Worm (Caenorhabditis elegans) whole organism, L3 larva: Measurements from ENCODE around the gene alh-9.

Source experiments
- R02D3.7 ChIP-seq: fragments of 150-350 bp; optimal IDR thresholded peaks from 2 replicates; lab custom pipeline; 2014; ENCODE audit warnings: missing biosample characterization, missing genetic modification characterization
- ZK546.5 ChIP-seq: sonication (generic microtip); optimal IDR thresholded peaks from 2 replicates; lab custom pipeline; 2017; ENCODE audit warnings: missing biosample characterization, missing genetic modification characterization
- ceh-16 ChIP-seq: sonication (generic microtip); optimal IDR thresholded peaks from 2 replicates; lab custom pipeline; 2017; ENCODE audit warnings: missing biosample characterization, missing genetic modification characterization
- ceh-82 ChIP-seq: fragments of 150-350 bp; optimal IDR thresholded peaks from 2 replicates; lab custom pipeline; 2014; ENCODE audit warnings: missing biosample characterization, missing genetic modification characterization
- ceh-9 ChIP-seq: sonication (generic microtip); optimal IDR thresholded peaks from 2 replicates; lab custom pipeline; 2018; ENCODE audit warnings: missing biosample characterization, missing genetic modification characterization
- daf-12 ChIP-seq: fragments of 150-350 bp; optimal IDR thresholded peaks from 2 replicates; lab custom pipeline; 2014; ENCODE audit warnings: missing biosample characterization, missing genetic modification reagents, missing genetic modification characterization
- egl-5 ChIP-seq: fragments of 150-350 bp; optimal IDR thresholded peaks from 2 replicates; lab custom pipeline; 2017; ENCODE audit warnings: missing biosample characterization, missing genetic modification reagents, missing genetic modification characterization, inconsistent platforms
- elt-1 ChIP-seq: fragments of 150-350 bp; optimal IDR thresholded peaks from 2 replicates; lab custom pipeline; 2014; ENCODE audit warnings: missing biosample characterization, missing genetic modification characterization
- eor-1 ChIP-seq, 2 experiments: fragments of 150-350 bp; optimal IDR thresholded peaks; 2 replicates each; lab custom pipeline; 2014 to 2018; ENCODE audit warnings: missing biosample characterization in 2 of 2, missing genetic modification characterization in 2 of 2
- fkh-10 ChIP-seq: sonication (generic microtip); optimal IDR thresholded peaks from 2 replicates; lab custom pipeline; 2017; ENCODE audit warnings: missing biosample characterization, missing genetic modification reagents, missing genetic modification characterization
- fkh-2 ChIP-seq: fragments of 150-350 bp; optimal IDR thresholded peaks from 2 replicates; lab custom pipeline; 2014; ENCODE audit warnings: missing biosample characterization, missing genetic modification reagents, missing genetic modification characterization
- fos-1 ChIP-seq: fragments of 150-350 bp; optimal IDR thresholded peaks from 2 replicates; lab custom pipeline; 2014; ENCODE audit warnings: missing biosample characterization, missing genetic modification characterization
- hmg-11 ChIP-seq: sonication (generic microtip); optimal IDR thresholded peaks from 2 replicates; lab custom pipeline; 2016; ENCODE audit warnings: missing genetic modification characterization, missing compliant biosample characterization
- lin-15B ChIP-seq: fragments of 150-350 bp; optimal IDR thresholded peaks from 2 replicates; lab custom pipeline; 2014; ENCODE audit warnings: missing biosample characterization, missing genetic modification characterization
- lin-39 ChIP-seq: fragments of 150-350 bp; optimal IDR thresholded peaks from 2 replicates; lab custom pipeline; 2018; ENCODE audit warnings: missing biosample characterization, missing genetic modification reagents, missing genetic modification characterization
- lsy-12 ChIP-seq: sonication (generic microtip); optimal IDR thresholded peaks from 2 replicates; lab custom pipeline; 2016; ENCODE audit warnings: mild to moderate bottlenecking, missing genetic modification characterization, missing compliant biosample characterization
- mdl-1 ChIP-seq: fragments of 150-350 bp; optimal IDR thresholded peaks from 2 replicates; lab custom pipeline; 2014; ENCODE audit warnings: missing biosample characterization, missing genetic modification characterization
- mml-1 ChIP-seq: fragments of 150-350 bp; sonication (generic microtip); optimal IDR thresholded peaks from 3 replicates; lab custom pipeline; 2014; ENCODE audit warnings: missing biosample characterization, missing genetic modification characterization
- nfya-1 ChIP-seq: sonication (generic microtip); optimal IDR thresholded peaks from 2 replicates; lab custom pipeline; 2017; ENCODE audit warnings: missing genetic modification characterization, mild to moderate bottlenecking, missing compliant biosample characterization, antibody characterized with exemption, moderate library complexity; ENCODE audit not compliant: insufficient read depth
- nhr-12 ChIP-seq: fragments of 150-350 bp; optimal IDR thresholded peaks from 2 replicates; lab custom pipeline; 2014; ENCODE audit warnings: missing biosample characterization, missing genetic modification characterization
- nhr-237 ChIP-seq: fragments of 150-350 bp; optimal IDR thresholded peaks from 2 replicates; lab custom pipeline; 2014; ENCODE audit warnings: missing biosample characterization, missing genetic modification characterization
- nhr-25 ChIP-seq: sonication (generic microtip); optimal IDR thresholded peaks from 2 replicates; lab custom pipeline; 2017; ENCODE audit warnings: missing biosample characterization, missing genetic modification characterization
- nhr-67 ChIP-seq: fragments of 150-350 bp; optimal IDR thresholded peaks from 2 replicates; lab custom pipeline; 2014; ENCODE audit warnings: missing biosample characterization, missing genetic modification characterization
- nhr-77 ChIP-seq: fragments of 150-350 bp; optimal IDR thresholded peaks from 2 replicates; lab custom pipeline; 2014; ENCODE audit warnings: missing biosample characterization, missing genetic modification characterization
- pha-4 ChIP-seq: fragments of 150-350 bp; optimal IDR thresholded peaks from 2 replicates; lab custom pipeline; 2014; ENCODE audit warnings: missing biosample characterization, missing genetic modification reagents, missing genetic modification characterization
- sea-2 ChIP-seq: fragments of 150-350 bp; sonication (generic microtip); optimal IDR thresholded peaks from 4 replicates; lab custom pipeline; 2014; ENCODE audit warnings: missing biosample characterization, missing genetic modification reagents, missing genetic modification characterization
- unc-39 ChIP-seq: sonication (generic microtip); optimal IDR thresholded peaks from 4 replicates; lab custom pipeline; 2017; ENCODE audit warnings: missing biosample characterization, missing genetic modification characterization
- unc-62 ChIP-seq: fragments of 150-350 bp; sonication (generic microtip); optimal IDR thresholded peaks from 4 replicates; lab custom pipeline; 2014; ENCODE audit warnings: missing biosample characterization, missing genetic modification reagents, missing genetic modification characterization
- ztf-4 ChIP-seq: fragments of 150-350 bp; optimal IDR thresholded peaks from 2 replicates; lab custom pipeline; 2014; ENCODE audit warnings: missing biosample characterization, missing genetic modification characterization

alh-9 gene

DNA sequence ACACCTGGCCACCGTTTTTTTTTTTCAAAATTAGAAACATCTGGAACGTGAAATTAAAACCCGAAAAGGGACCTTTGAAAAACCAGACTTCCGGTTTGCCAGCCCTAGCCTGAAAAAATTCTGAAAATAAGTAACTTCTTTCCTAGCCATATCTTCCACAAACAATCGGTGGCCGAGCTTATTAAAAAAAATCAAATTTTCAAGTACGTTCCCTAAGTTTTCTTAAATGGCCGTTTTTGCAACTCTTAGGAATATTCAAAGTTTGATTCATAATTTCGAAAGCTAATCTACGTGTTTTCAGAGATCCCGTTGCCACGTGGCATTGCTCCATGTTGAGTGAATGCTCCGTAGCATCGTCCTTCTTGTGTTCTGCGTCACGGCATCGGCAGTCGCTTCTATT is 32.2 kb upstream of the alh-9 start, which contains the start of gene R12B2.8:
TSS of gene R12B2.8 (plus strand) at position 301 of the 400 bp plus-strand sequence.
- TF ChIP-seq ZK546.5 (tag; lab: Kevin White, UChicago) = no peak
- TF ChIP-seq pha-4 (tag; lab: Kevin White, UChicago) = no peak
- no peak for TF ChIP-seq nhr-77 (tag; lab: Kevin White, UChicago)
- no peak for TF ChIP-seq nhr-67 (tag; lab: Kevin White, UChicago)
- no peak for TF ChIP-seq nhr-237 (tag; lab: Kevin White, UChicago)

DNA sequence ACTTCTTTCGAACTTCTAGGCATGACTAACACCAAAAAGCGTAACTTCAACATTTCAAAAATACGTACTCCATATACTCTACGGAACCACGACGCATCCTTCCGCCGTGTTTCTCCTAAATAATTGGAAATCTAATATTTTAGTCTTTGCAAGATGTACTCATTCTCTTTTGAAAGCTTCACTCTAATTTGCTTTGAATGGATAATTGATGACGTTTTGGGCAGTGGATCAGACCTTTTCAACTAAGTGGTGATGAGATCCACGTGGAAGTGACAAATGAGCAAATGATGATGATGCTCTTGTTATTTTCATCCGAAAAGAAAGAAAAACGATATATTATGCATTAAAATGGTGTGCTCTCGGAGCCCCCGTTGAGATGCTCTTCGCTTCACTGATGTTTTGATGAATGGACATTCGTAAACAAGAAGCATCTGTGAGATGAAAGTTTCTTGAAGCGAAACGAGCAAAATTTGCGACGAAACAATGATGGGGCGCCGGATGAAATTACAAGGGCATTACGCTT is 31.3 kb upstream of the alh-9 start:
- TF ChIP-seq mdl-1 (tag; lab: Kevin White, UChicago) (no peak), nhr-25 (tag; lab: Kevin White, UChicago) (no peak), R02D3.7 (tag; lab: Kevin White, UChicago) (no peak), unc-39 (tag; lab: Kevin White, UChicago) (no peak), lin-39 (tag; lab: Kevin White, UChicago) (no peak), sea-2 (no peak), nhr-12 (no peak)

- peak; percentile 3 for TF ChIP-seq nfya-1 (tag; lab: Kevin White, UChicago)
- no peak for TF ChIP-seq eor-1 (tag; optimal IDR thresholded peaks at IDR 0.05; lab: Kevin White, UChicago)
- no peak for TF ChIP-seq lsy-12 (tag; lab: Kevin White, UChicago)
- TF ChIP-seq ZK546.5 (tag; lab: Kevin White, UChicago) = no peak
- no peak for TF ChIP-seq egl-5 (tag; lab: Kevin White, UChicago)
Measured at ce11 chrIII:5826895-5827437, 28.9 kb upstream of the alh-9 start.

DNA sequence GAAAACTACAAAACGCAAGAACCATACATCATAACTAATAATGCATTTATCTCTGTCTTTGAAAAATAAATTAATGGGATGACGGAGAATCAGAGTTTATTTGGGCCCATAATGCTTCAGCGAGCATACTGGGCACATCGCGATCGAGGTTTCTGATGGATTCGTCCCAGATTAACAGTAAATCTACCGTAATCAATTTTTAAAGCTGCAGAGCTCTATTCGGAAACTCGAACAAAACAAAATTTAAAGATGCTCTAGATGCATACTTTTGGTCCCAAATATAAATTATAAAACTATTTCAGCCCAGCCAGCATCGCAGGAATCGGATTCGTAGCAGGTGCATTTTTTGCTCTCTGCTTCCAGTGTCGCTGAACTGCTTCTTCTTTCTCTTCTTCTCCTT is 27.8 kb upstream of the alh-9 start:
- TF ChIP-seq elt-1 (tag; lab: Kevin White, UChicago) (no peak), lsy-12 (tag; lab: Kevin White, UChicago) (no peak), lin-15B (tag; lab: Kevin White, UChicago) (no peak), nhr-77 (tag; lab: Kevin White, UChicago) (no peak), fkh-2 (tag; lab: Kevin White, UChicago) (no peak), mml-1 (tag; lab: Kevin White, UChicago) (no peak), ztf-4 (no peak), hmg-11 (tag; lab: Kevin White, UChicago) (no peak), pha-4 (tag; lab: Kevin White, UChicago) (no peak), fos-1 (tag; lab: Kevin White, UChicago) (no peak), ceh-16 (tag; lab: Kevin White, UChicago) (no peak), daf-12 (tag; lab: Kevin White, UChicago) (no peak), ceh-9 (tag; lab: Kevin White, UChicago) (no peak), fkh-10 (GFP tag; lab: Kevin White, UChicago) (no peak), unc-62 (GFP tag; lab: Kevin White, UChicago) (no peak), unc-39 (tag; lab: Kevin White, UChicago) (no peak), ZK546.5 (tag; lab: Kevin White, UChicago) (no peak), egl-5 (tag; lab: Kevin White, UChicago) (no peak)

- TF ChIP-seq nfya-1 (tag; lab: Kevin White, UChicago) (no peak), unc-62 (GFP tag; lab: Kevin White, UChicago) (no peak)
Measured at ce11 chrIII:5832442-5832841, 23.4 kb upstream of the alh-9 start.

- no peak for TF ChIP-seq ceh-82 (tag; lab: Kevin White, UChicago)
- TF ChIP-seq fos-1 (tag; lab: Kevin White, UChicago) = no peak
- TF ChIP-seq fkh-2 (tag; lab: Kevin White, UChicago) = no peak
Measured at ce11 chrIII:5833376-5833775, 22.4 kb upstream of the alh-9 start, which contains the start of the genes R12B2.13 and mdt-15. R12B2.13 (minus strand) TSS chrIII:5833476. mdt-15 (minus strand) TSS chrIII:5833751.
